Fruit fly (Drosophila melanogaster) whole organism, larva: ENCODE results near the gene par-6.

Experiments
- noc ChIP-seq: fragments of 200-800 bp; sonication (Bioruptor generic); optimal IDR thresholded peaks from 3 replicates; lab custom pipeline; 2019; ENCODE audit warnings: missing biosample characterization, mild to moderate bottlenecking, missing genetic modification characterization, moderate library complexity

The par-6 gene

dm6 chrX:17733698-17734248, 30.6 kb downstream of the par-6 start:
- no peak for TF ChIP-seq noc

- TF ChIP-seq noc: no peak
Measured at dm6 chrX:17736101-17736728, 33.1 kb downstream of the par-6 start.

- TF ChIP-seq noc: no peak
Measured at dm6 chrX:17737024-17737685, 34.0 kb downstream of the par-6 start.

- no peak for TF ChIP-seq noc
Measured at dm6 chrX:17737812-17738473, 34.8 kb downstream of the par-6 start.

dm6 chrX:17738474-17738838, 35.3 kb downstream of the par-6 start:
- no peak for TF ChIP-seq noc

dm6 chrX:17738989-17739388, 35.8 kb downstream of the par-6 start:
- no peak for TF ChIP-seq noc

DNA sequence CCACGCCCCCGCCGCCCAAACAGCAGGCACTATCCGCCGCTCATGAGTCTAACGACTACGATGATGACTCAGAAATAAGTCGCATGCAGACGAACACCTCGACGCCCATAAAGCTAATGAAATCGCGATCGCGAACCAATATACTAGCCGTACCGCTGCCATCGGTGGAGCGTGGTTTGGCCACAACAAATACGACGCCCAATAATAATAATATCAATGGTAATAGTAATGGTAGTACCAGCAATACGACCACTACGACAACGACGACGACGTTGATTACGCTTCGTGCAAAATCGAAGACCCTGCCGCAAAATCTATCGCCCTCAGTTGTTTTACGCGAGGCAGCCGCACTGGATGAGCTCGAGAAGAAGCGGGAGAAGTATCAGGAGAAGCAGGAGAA, 36.8 kb downstream of the par-6 start:
- no peak for TF ChIP-seq noc

dm6 chrX:17741019-17741863, 38.1 kb downstream of the par-6 start:
- no peak for TF ChIP-seq noc

- no peak for TF ChIP-seq noc
Measured at dm6 chrX:17741864-17742297, 38.7 kb downstream of the par-6 start.

DNA sequence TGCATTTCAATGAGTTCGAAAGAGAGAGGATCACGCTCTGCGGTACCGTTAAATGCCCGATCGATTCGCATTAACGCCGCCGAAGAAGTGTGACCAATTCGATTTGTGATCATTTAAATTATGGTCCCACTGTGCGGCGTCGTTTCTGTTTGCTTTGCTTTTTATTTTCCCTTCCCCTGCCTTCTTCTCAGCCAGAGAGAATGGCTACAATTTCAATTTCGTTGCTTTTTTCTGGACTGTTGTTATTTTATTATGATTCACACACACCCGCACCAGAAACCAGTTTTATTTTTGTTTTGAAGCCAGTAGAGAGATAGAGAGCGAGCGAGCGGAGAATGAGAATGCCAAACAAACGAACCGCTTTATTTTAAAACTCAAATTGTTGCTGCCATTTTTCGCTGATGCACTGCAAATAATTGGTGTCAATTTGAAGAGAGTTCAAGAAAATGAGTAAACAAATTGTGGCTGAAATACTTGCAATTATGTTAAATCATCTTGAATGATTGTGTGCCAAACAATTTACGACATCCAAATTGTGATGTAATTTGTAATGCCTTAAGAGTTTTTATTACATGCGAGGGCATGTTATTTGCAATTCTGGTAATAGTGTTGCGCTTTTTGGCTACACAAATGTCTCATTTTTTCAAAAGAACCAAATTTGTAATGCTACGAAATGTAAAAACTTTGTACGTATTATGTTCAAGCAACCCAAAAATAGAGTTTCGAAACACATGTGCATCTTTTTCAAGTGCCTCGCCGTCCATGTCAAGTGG, 39.6 kb downstream of the par-6 start:
- no peak for TF ChIP-seq noc

dm6 chrX:17743598-17743997, 40.4 kb downstream of the par-6 start:
- TF ChIP-seq noc: no peak

DNA sequence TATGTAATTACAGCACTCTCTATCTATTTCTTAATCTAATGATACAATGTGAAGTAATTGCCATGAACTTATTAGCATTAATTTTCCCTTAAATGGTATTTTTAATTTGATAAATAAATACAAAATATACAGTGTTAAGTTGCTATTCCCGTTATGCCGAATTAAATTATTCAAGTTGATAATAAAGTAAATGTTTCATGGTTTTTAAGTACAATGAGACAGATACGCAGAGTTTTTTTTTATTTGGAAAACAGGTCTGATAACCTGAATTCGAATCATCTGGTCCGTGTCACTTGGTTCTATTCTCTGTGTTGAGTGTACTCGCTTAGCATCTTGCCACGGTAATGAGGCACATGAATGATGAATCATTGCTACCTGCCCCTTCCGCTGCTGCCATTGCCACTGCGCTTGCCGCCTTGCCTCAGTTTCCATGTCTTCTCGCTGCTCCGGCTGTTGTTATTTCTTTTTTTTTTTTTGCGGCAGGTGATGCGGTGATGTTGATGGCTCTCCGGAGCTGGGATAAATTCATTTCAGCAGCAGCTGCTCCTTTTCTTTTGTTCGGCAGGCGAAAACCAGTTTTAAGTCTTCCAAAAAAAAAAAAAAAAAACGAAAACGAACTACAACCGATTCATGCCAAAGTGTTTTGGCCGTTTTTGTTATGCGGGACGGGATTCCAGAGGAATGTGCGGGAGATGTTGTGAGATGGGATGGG, 42.7 kb downstream of the par-6 start:
- TF ChIP-seq noc: no peak

- TF ChIP-seq noc: no peak
Measured at dm6 chrX:17751658-17752057, 48.5 kb downstream of the par-6 start.

DNA sequence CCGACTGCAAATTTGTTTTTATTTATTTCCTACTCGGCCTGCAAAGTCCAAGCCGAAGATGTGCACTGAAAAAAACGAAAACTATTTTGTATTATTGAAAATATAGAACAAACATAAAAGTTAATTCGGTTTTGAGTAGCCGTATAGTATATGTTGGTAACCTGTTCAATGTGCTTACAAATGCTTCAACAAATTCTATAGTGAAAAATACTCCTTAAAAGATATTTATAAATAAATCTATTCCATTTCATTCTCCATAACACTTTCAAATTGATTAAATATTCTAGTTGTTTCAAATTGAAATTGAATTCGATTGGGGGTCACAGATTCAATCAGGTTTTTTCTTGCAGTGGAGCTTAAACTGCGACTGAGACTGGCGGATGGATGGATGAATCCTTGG, 52.0 kb downstream of the par-6 start:
- no peak for TF ChIP-seq noc
